Fruit fly (Drosophila melanogaster): Measurements from ENCODE around the gene orion.

The orion gene

DNA sequence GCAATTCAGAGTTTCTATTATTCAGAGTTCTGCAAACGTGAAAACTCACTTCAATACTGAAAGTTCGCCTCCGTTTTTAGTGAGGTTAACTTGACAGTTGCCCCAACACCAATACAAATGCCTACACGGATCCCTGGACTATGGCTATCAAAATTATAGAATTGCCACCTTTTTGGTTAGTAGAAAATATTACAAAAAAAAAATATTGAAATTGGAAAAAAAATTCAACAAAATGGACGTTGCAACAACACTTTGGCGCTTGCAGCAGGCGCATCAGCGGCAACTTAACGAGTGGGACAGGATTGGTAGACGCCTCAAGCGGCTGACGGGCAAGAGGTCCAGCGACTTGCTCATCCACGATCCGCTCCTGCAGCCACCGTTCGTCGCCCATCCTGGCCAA is 9.2 kb upstream of the orion start, which contains the start of the genes CG15332 and CG15330:
Gene CG15332 (minus strand): TSS at position 101 of the 400 bp plus-strand sequence.
Gene CG15330 (plus strand): TSS at position 175 of the 400 bp plus-strand sequence.
- no peak for TF ChIP-seq woc (GFP tag; optimal IDR thresholded peaks at IDR 0.05)

DNA sequence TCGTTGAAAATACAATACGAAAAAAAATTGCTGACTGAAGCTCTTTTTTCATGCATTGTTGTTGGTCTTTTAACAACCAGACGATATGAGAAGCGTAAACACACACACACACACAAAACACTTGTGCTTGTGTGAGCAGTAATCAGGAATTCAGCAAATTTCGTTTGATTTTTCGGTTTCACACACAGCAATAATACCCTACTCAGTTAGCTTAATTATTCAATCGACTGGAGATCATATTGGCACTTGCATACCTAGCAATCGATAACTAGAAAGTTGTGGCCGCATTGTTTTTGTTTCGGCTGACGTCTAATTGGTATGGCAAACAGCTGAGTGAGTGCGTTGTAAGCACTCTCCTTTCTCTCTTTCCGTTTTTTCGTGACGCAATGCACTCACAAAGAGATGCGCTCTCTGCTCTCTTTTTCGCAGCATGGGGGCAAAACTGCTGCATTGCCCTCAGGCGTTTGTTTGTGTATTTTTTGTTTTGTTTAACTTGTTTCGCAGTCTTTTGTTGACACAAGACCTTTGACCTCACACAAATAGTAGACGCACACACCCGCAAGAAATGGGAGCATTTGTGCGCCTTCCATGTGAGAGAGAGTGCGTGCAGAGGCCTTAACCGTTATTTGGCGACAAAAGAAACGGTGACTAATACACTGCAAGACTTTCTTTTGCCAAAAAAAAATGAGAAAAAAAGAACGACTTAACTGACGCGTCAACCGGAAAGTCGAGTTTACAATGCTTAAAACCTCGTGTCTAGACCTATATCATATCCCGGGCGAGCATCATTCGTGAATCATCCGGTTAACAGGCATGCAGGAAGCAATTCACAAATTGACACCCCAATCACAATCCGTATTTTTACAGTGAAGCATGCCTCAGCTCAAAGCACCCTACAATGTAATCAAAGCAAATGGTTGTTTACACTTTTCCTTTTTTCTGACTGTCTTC is 1.7 kb downstream of the orion start:
- TF ChIP-seq Hr83 (GFP tag; optimal IDR thresholded peaks at IDR 0.05; ENCODE audit: poor library complexity, severe bottlenecking) (peak; percentile 45), lola (GFP tag; optimal IDR thresholded peaks at IDR 0.05) (no peak), dsf (GFP tag; optimal IDR thresholded peaks at IDR 0.05; ENCODE audit: borderline replicate concordance) (no peak), pan (optimal IDR thresholded peaks at IDR 0.05) (no peak), psq (GFP tag; optimal IDR thresholded peaks at IDR 0.05) (peak; percentile 44), Mio (GFP tag; optimal IDR thresholded peaks at IDR 0.05) (no peak), sage (GFP tag; optimal IDR thresholded peaks at IDR 0.05) (peak; percentile 85), dmrt93B (GFP tag; optimal IDR thresholded peaks at IDR 0.05) (peak; percentile 46), ey (GFP tag; optimal IDR thresholded peaks at IDR 0.05) (peak; percentile 79), h (GFP tag; optimal IDR thresholded peaks at IDR 0.05) (peak; percentile 81), usp (GFP tag; optimal IDR thresholded peaks at IDR 0.05) (no peak), CG32264 (GFP tag; optimal IDR thresholded peaks at IDR 0.05) (peak; percentile 41), Dfd (GFP tag; optimal IDR thresholded peaks at IDR 0.05) (no peak), Abd-B (GFP tag; optimal IDR thresholded peaks at IDR 0.05) (no peak), OdsH (GFP tag; optimal IDR thresholded peaks at IDR 0.05) (peak; percentile 61), foxo (GFP tag; optimal IDR thresholded peaks at IDR 0.05) (peak; percentile 24 to 65), HLH106 (tag; optimal IDR thresholded peaks at IDR 0.05) (peak; percentile 69), Hr78 (GFP tag; optimal IDR thresholded peaks at IDR 0.05) (no peak), Jra (GFP tag; optimal IDR thresholded peaks at IDR 0.05) (peak; percentile 44), woc (GFP tag; optimal IDR thresholded peaks at IDR 0.05) (peak; percentile 46), dl (GFP tag; optimal IDR thresholded peaks at IDR 0.05; ENCODE audit: insufficient read depth in 1 of 2, partially characterized antibody in 2 of 2) (peak; percentile 74 to 86), Dif (GFP tag; optimal IDR thresholded peaks at IDR 0.05; ENCODE audit: partially characterized antibody) (peak; percentile 85), Vsx2 (GFP tag; optimal IDR thresholded peaks at IDR 0.05; ENCODE audit: partially characterized antibody) (no peak), GATAd (GFP tag; optimal IDR thresholded peaks at IDR 0.05) (no peak), CrebA (GFP tag; optimal IDR thresholded peaks at IDR 0.05; ENCODE audit: borderline replicate concordance) (no peak), br (GFP tag; optimal IDR thresholded peaks at IDR 0.05) (peak; percentile 60), Sp1 (GFP tag; optimal IDR thresholded peaks at IDR 0.05) (peak; percentile 54), fru (GFP tag; optimal IDR thresholded peaks at IDR 0.05) (peak; percentile 71), N (GFP tag; optimal IDR thresholded peaks at IDR 0.05) (no peak), Hnf4 (GFP tag; optimal IDR thresholded peaks at IDR 0.05) (peak; percentile 49), Myc (optimal IDR thresholded peaks at IDR 0.05) (no peak), rgr (GFP tag; optimal IDR thresholded peaks at IDR 0.05) (peak; percentile 77), tai (GFP tag; optimal IDR thresholded peaks at IDR 0.05) (no peak), sv (GFP tag; optimal IDR thresholded peaks at IDR 0.05) (no peak), CG9705 (GFP tag; optimal IDR thresholded peaks at IDR 0.05) (peak; percentile 5), brk (GFP tag; optimal IDR thresholded peaks at IDR 0.05) (no peak), Rel (GFP tag; optimal IDR thresholded peaks at IDR 0.05) (peak; percentile 50), Rel (tag; optimal IDR thresholded peaks at IDR 0.05) (peak; percentile 8), jim (GFP tag; optimal IDR thresholded peaks at IDR 0.05) (no peak)

Data from whole organism, wandering third instar larva.